Worm (Caenorhabditis elegans): Measurements from ENCODE around the gene ZK105.14.
A peak's percentile ranks its signal among the peaks of the same experiment; 100 is the strongest.

ZK105.14 gene

DNA sequence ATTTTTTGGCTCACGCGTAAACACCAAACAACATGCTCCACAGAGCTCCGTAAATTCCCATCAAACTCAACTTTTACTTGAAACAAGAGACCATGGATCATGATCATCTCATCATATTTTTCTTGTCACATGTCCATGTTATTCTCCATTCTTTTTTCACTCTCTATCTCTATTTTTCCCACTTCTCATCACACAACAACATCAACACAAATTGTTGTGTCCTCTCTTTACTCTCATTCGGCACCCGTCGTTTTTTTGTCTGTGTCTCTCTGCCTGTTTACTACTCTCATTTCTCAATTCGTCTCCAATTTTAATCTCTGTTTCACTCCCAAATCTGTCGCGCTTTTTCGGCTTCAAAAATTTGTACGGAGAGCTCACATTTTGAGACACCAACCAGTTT is 37.4 kb upstream of the ZK105.14 start (continued):
- TF ChIP-seq sma-9 (GFP tag; optimal IDR thresholded peaks at IDR 0.05) (peak; percentile 69), sma-9 (tag; optimal IDR thresholded peaks at IDR 0.05) (no peak), ceh-16 (tag; optimal IDR thresholded peaks at IDR 0.05) (no peak), nhr-129 (tag; optimal IDR thresholded peaks at IDR 0.05) (peak; percentile 87), lsy-2 (tag; optimal IDR thresholded peaks at IDR 0.05) (peak in 1 of 2 experiments; percentile 70), nhr-21 (tag; optimal IDR thresholded peaks at IDR 0.05) (peak; percentile 12), ama-1 (optimal IDR thresholded peaks at IDR 0.05) (no peak), lin-11 (tag; optimal IDR thresholded peaks at IDR 0.05) (no peak), unc-55 (GFP tag; optimal IDR thresholded peaks at IDR 0.05) (peak; percentile 80), ZK546.5 (tag; optimal IDR thresholded peaks at IDR 0.05) (no peak), zag-1 (tag; optimal IDR thresholded peaks at IDR 0.05) (peak; percentile 12), alr-1 (tag; optimal IDR thresholded peaks at IDR 0.05) (no peak)

DNA sequence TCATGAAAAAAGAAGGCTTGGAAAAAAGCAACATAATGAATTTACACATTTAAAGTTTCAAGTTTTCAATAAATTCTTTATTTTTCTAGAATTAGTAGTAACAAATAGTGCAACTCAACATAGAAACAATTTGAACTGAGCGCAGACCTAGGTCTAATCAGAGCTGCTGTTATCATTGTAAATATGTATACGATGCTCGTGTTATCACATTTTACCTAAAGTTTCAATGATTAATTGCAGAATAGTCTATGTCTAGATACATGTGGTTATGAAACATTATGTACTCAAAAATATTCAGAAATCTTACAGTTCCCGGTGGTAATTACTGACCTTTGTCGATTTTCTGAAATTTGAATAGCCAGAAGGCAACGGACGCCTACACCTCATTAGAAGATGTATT is 34.1 kb upstream of the ZK105.14 start:
- TF ChIP-seq lin-39 (tag; optimal IDR thresholded peaks at IDR 0.05) (no peak), fos-1 (tag; optimal IDR thresholded peaks at IDR 0.05) (peak; percentile 5), sma-9 (GFP tag; optimal IDR thresholded peaks at IDR 0.05) (peak; percentile 14), sma-9 (tag; optimal IDR thresholded peaks at IDR 0.05) (no peak)

DNA sequence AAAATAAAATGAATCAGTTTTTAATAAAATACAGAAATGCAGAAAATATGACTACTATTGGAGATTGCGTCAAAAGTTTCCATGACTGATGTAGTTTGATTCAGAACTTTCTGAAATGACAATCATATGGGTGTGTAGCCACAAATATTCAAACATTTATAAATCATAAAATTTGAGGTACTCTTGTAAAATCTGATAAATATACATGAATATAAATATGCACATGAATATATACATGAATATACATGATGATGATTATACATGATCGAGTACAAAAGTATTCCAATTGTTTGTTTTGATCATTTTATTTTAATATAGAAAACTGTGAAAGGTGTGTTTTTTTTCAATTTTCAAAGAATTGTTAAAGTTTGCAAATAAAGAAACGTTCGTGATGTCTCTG is 32.7 kb upstream of the ZK105.14 start, which contains the start of gene T05B11.4:
T05B11.4 (minus strand) TSS at position 101 of the 400 bp plus-strand sequence.
- TF ChIP-seq lin-39 (tag; optimal IDR thresholded peaks at IDR 0.05) (no peak), unc-55 (GFP tag; optimal IDR thresholded peaks at IDR 0.05) (no peak), nhr-12 (tag; optimal IDR thresholded peaks at IDR 0.05) (no peak), nhr-10 (tag; optimal IDR thresholded peaks at IDR 0.05) (no peak), nhr-25 (tag; optimal IDR thresholded peaks at IDR 0.05) (no peak), ama-1 (optimal IDR thresholded peaks at IDR 0.05) (no peak), peb-1 (tag; optimal IDR thresholded peaks at IDR 0.05) (no peak), aly-2 (tag; optimal IDR thresholded peaks at IDR 0.05) (no peak), nhr-237 (tag; optimal IDR thresholded peaks at IDR 0.05) (no peak), nhr-77 (tag; optimal IDR thresholded peaks at IDR 0.05) (no peak), skn-1 (tag; optimal IDR thresholded peaks at IDR 0.05) (no peak), mdl-1 (tag; optimal IDR thresholded peaks at IDR 0.05) (no peak), sem-4 (tag; optimal IDR thresholded peaks at IDR 0.05) (no peak), ztf-1 (GFP tag; conservative IDR thresholded peaks at IDR 0.05) (no peak), nhr-11 (tag; optimal IDR thresholded peaks at IDR 0.05) (no peak), dmd-4 (tag; optimal IDR thresholded peaks at IDR 0.05) (no peak), blmp-1 (tag; optimal IDR thresholded peaks at IDR 0.05; ENCODE audit: insufficient read depth) (no peak), alr-1 (tag; optimal IDR thresholded peaks at IDR 0.05) (no peak), zag-1 (tag; optimal IDR thresholded peaks at IDR 0.05) (no peak)

DNA sequence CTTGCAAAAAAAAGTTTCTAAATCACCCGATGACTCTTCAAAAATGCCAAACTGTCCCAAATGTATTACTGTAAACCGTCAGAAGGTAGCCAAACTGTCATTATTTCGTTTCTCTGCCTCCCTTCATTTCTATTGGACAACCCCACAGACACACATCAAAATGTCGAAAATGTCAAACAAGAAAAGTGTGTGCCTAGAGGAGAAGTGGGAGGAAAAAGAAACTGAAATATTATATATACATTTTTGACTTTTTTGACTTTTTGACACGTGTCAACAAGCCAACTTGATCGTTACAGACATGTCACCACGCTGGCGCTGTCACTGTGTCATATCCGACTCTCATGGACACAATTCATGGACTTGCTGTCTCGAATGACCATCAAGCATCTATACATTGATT is 27.9 kb upstream of the ZK105.14 start:
- TF ChIP-seq sma-9 (GFP tag; optimal IDR thresholded peaks at IDR 0.05): no peak
- no peak for TF ChIP-seq sma-9 (tag; optimal IDR thresholded peaks at IDR 0.05)
- TF ChIP-seq ztf-4 (tag; optimal IDR thresholded peaks at IDR 0.05): no peak
- TF ChIP-seq nhr-237 (tag; optimal IDR thresholded peaks at IDR 0.05): no peak
- TF ChIP-seq unc-55 (GFP tag; optimal IDR thresholded peaks at IDR 0.05): no peak
- TF ChIP-seq sem-4 (tag; optimal IDR thresholded peaks at IDR 0.05): no peak
- no peak for TF ChIP-seq nhr-10 (tag; optimal IDR thresholded peaks at IDR 0.05)
- TF ChIP-seq nhr-129 (tag; optimal IDR thresholded peaks at IDR 0.05): no peak
- TF ChIP-seq ztf-11 (tag; optimal IDR thresholded peaks at IDR 0.05): no peak
- TF ChIP-seq crh-2 (tag; optimal IDR thresholded peaks at IDR 0.05): no peak
- TF ChIP-seq R02D3.7 (tag; optimal IDR thresholded peaks at IDR 0.05): no peak

DNA sequence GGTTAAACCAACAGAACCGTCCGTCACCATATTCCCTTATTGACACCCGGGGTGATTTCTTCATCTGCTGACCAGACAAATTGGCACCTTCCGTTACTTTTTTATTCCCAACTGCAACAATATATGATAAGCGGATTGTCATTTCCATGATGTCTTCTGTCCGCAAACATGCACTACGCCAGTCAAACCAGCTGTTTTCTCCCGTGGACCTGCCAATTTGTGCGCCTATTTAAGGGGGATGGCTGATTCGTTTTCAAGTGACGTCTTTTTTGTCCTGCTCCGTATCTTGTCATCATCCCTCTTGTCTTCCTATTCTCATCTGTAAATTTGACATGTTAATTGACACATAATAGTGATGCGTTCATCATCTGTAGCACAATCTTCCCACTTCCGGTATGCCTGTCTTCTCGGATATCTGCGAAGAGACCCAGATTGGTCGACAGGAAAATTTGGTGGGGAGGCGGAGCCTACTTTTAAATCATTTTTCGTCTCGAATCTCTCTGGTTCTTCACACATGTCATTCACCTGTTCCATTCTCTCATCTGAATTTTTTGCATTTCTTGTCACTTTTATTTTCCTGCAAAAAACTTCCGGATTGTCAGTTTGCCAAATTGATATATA is 26.3 kb upstream of the ZK105.14 start:
- no peak for TF ChIP-seq gmeb-1 (tag; optimal IDR thresholded peaks at IDR 0.05)
- no peak for TF ChIP-seq nhr-21 (tag; optimal IDR thresholded peaks at IDR 0.05)

DNA sequence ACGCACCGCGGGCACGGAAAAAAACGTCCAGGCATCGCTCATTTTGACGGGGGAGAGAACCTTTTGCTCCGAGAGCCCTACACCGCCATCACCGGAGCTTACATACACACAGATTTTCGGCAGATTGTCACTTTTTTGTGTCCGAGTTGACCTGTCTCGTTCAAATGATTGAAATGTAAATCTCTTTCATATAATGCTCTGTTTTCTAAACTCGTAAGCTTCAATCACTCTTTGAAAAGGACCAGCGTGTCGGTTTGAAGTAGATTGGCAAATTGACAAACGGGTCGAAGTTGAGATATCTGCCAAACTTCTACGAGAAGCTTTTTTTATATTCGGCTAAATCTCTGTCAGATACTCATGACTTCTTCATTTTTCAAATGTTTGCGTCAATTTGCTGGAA is 25.3 kb upstream of the ZK105.14 start:
- TF ChIP-seq elt-1 (tag; optimal IDR thresholded peaks at IDR 0.05): no peak
- TF ChIP-seq zag-1 (tag; optimal IDR thresholded peaks at IDR 0.05): no peak
- TF ChIP-seq elt-3 (tag; optimal IDR thresholded peaks at IDR 0.05): no peak
- TF ChIP-seq mdl-1 (tag; optimal IDR thresholded peaks at IDR 0.05): no peak
- no peak for TF ChIP-seq snpc-4 (tag; optimal IDR thresholded peaks at IDR 0.05)
- no peak for TF ChIP-seq alr-1 (tag; optimal IDR thresholded peaks at IDR 0.05)
- no peak for TF ChIP-seq nhr-237 (tag; optimal IDR thresholded peaks at IDR 0.05)

Data from whole organism, L2 larva.